Fruit fly (Drosophila melanogaster) whole organism, embryonic: Measurements from ENCODE around the gene RpS7.

Experiments used
- Aef1 ChIP-seq: fragments of 200-800 bp; sonication (Bioruptor generic); IDR thresholded peaks from 3 replicates; pipeline ENCODE4 v1.3.6; 2022; ENCODE audit warnings: missing biosample characterization, missing genetic modification characterization
- Atf3 ChIP-seq: fragments of 200-800 bp; sonication (Bioruptor generic); optimal IDR thresholded peaks from 3 replicates; lab custom pipeline; 2016; ENCODE audit warnings: missing biosample characterization, missing genetic modification characterization
- CG11398 ChIP-seq: fragments of 200-800 bp; sonication (Bioruptor generic); optimal IDR thresholded peaks from 2 replicates; lab custom pipeline; 2016; ENCODE audit warnings: missing biosample characterization, missing genetic modification characterization
- CG15073 ChIP-seq: fragments of 200-800 bp; sonication (Bioruptor generic); optimal IDR thresholded peaks from 2 replicates; lab custom pipeline; 2016; ENCODE audit warnings: missing biosample characterization, missing genetic modification characterization
- CG17359 ChIP-seq: fragments of 200-800 bp; sonication (Bioruptor generic); optimal IDR thresholded peaks from 3 replicates; lab custom pipeline; 2018; ENCODE audit warnings: missing biosample characterization, mild to moderate bottlenecking, missing genetic modification characterization, moderate library complexity
- CG17802 ChIP-seq: fragments of 200-800 bp; sonication (Bioruptor generic); optimal IDR thresholded peaks from 2 replicates; lab custom pipeline; 2018; ENCODE audit warnings: missing biosample characterization, mild to moderate bottlenecking, missing genetic modification characterization, moderate library complexity
- CG1792 ChIP-seq: fragments of 200-800 bp; sonication (Bioruptor generic); optimal IDR thresholded peaks from 2 replicates; lab custom pipeline; 2016; ENCODE audit warnings: missing biosample characterization, missing genetic modification characterization
- CG30020 ChIP-seq: fragments of 200-800 bp; optimal IDR thresholded peaks from 2 replicates; lab custom pipeline; 2019; ENCODE audit warnings: missing biosample characterization, mild to moderate bottlenecking, missing genetic modification characterization, moderate library complexity
- CG3163 ChIP-seq: fragments of 200-800 bp; sonication (Bioruptor generic); optimal IDR thresholded peaks from 3 replicates; lab custom pipeline; 2016; ENCODE audit warnings: missing biosample characterization, missing genetic modification characterization
- CG4282 ChIP-seq: fragments of 200-800 bp; sonication (Bioruptor generic); optimal IDR thresholded peaks from 2 replicates; lab custom pipeline; 2016; ENCODE audit warnings: missing biosample characterization, missing genetic modification characterization
- CG4360 ChIP-seq: fragments of 200-800 bp; sonication (Bioruptor generic); IDR thresholded peaks from 2 replicates; pipeline ENCODE4 v1.3.6; 2022; ENCODE audit warnings: missing biosample characterization, missing genetic modification characterization
- CG6689 ChIP-seq: fragments of 200-800 bp; sonication (Bioruptor generic); IDR thresholded peaks from 2 replicates; pipeline ENCODE4 v1.3.6; 2022; ENCODE audit warnings: missing biosample characterization, missing genetic modification characterization
- CG7786 ChIP-seq: fragments of 200-800 bp; sonication (Bioruptor generic); optimal IDR thresholded peaks from 2 replicates; lab custom pipeline; 2016; ENCODE audit warnings: missing biosample characterization, missing genetic modification characterization
- CG7987 ChIP-seq: fragments of 200-800 bp; sonication (Bioruptor generic); optimal IDR thresholded peaks from 2 replicates; lab custom pipeline; 2018; ENCODE audit warnings: missing biosample characterization, mild to moderate bottlenecking, missing genetic modification characterization, moderate library complexity
- CG8944 ChIP-seq: fragments of 200-800 bp; sonication (Bioruptor generic); optimal IDR thresholded peaks from 3 replicates; lab custom pipeline; 2016; ENCODE audit warnings: missing biosample characterization, missing genetic modification characterization
- CG9797 ChIP-seq: fragments of 200-800 bp; sonication (Bioruptor generic); optimal IDR thresholded peaks from 3 replicates; lab custom pipeline; 2018; ENCODE audit warnings: missing biosample characterization, mild to moderate bottlenecking, missing genetic modification characterization
- Dbx ChIP-seq: fragments of 200-800 bp; sonication (Bioruptor generic); IDR thresholded peaks from 3 replicates; pipeline ENCODE4 v1.3.6; 2022; ENCODE audit warnings: missing biosample characterization, missing genetic modification characterization
- Deaf1 ChIP-seq: fragments of 200-800 bp; optimal IDR thresholded peaks from 3 replicates; lab custom pipeline; 2019; ENCODE audit warnings: missing biosample characterization, mild to moderate bottlenecking, missing genetic modification characterization, moderate library complexity
- Gug ChIP-seq: fragments of 200-800 bp; sonication (Bioruptor generic); IDR thresholded peaks from 4 replicates; pipeline ENCODE4 v1.3.6; 2022; ENCODE audit warnings: missing biosample characterization, missing genetic modification characterization
- H15 ChIP-seq: fragments of 200-800 bp; sonication (Bioruptor generic); IDR thresholded peaks from 3 replicates; pipeline ENCODE4 v1.3.6; 2022; ENCODE audit warnings: missing biosample characterization, missing genetic modification characterization
- Hand ChIP-seq: fragments of 200-800 bp; sonication (Bioruptor generic); optimal IDR thresholded peaks from 2 replicates; lab custom pipeline; 2017; ENCODE audit warnings: mild to moderate bottlenecking, missing biosample characterization, missing genetic modification reagents, missing genetic modification characterization
- Hey ChIP-seq: fragments of 200-800 bp; sonication (Bioruptor generic); optimal IDR thresholded peaks from 3 replicates; lab custom pipeline; 2018; ENCODE audit warnings: missing biosample characterization, mild to moderate bottlenecking, missing genetic modification characterization
- Hr78 ChIP-seq, 2 experiments: fragments of 200-800 bp in 1 of 2; fragments of >200 bp in 1 of 2; sonication (Bioruptor generic) in 1 of 2; optimal IDR thresholded peaks; 2 replicates each; lab custom pipeline; 2017 to 2019; ENCODE audit warnings: missing biosample characterization in 2 of 2, missing genetic modification characterization in 2 of 2, mild to moderate bottlenecking in 1 of 2, moderate library complexity in 1 of 2
- Jarid2 ChIP-seq: fragments of 200-800 bp; sonication (Bioruptor generic); optimal IDR thresholded peaks from 3 replicates; lab custom pipeline; 2017; ENCODE audit warnings: mild to moderate bottlenecking, missing biosample characterization, missing genetic modification reagents, missing genetic modification characterization
- Oaz ChIP-seq: fragments of 200-800 bp; sonication (Bioruptor generic); IDR thresholded peaks from 2 replicates; pipeline ENCODE4 v1.3.6; 2022; ENCODE audit warnings: missing biosample characterization, missing genetic modification characterization
- Poxn ChIP-seq: fragments of 200-800 bp; sonication (Bioruptor generic); IDR thresholded peaks from 2 replicates; pipeline ENCODE4 v1.3.6; 2022; ENCODE audit warnings: missing biosample characterization, missing genetic modification characterization
- Stat92E ChIP-seq, 3 experiments: fragments of >200 bp in 2 of 3; fragments of 200-800 bp in 1 of 3; sonication (Bioruptor generic) in 1 of 3; optimal IDR thresholded peaks; 2 replicates each; lab custom pipeline; 2017 to 2019; ENCODE audit warnings: missing biosample characterization in 3 of 3, missing genetic modification characterization in 3 of 3, mild to moderate bottlenecking in 1 of 3, moderate library complexity in 1 of 3
- bbx ChIP-seq: fragments of 200-800 bp; sonication (Bioruptor generic); IDR thresholded peaks from 2 replicates; pipeline ENCODE4 v1.3.6; 2022; ENCODE audit warnings: missing biosample characterization, missing genetic modification characterization; ENCODE audit not compliant: partially characterized antibody
- br ChIP-seq: fragments of >200 bp; optimal IDR thresholded peaks from 2 replicates; lab custom pipeline; 2017
- cas ChIP-seq: fragments of 200-800 bp; sonication (Bioruptor generic); IDR thresholded peaks from 2 replicates; pipeline ENCODE4 v1.3.6; 2022; ENCODE audit warnings: missing biosample characterization, missing genetic modification characterization
- crol ChIP-seq: fragments of 200-800 bp; sonication (Bioruptor generic); IDR thresholded peaks from 2 replicates; pipeline ENCODE4 v1.3.6; 2022; ENCODE audit warnings: missing biosample characterization, missing genetic modification characterization
- emc ChIP-seq: fragments of 200-800 bp; sonication (Bioruptor generic); optimal IDR thresholded peaks from 2 replicates; lab custom pipeline; 2016; ENCODE audit warnings: missing biosample characterization, missing genetic modification characterization
- gfzf ChIP-seq: fragments of 200-800 bp; sonication (Bioruptor generic); optimal IDR thresholded peaks from 2 replicates; lab custom pipeline; 2016; ENCODE audit warnings: missing biosample characterization, mild to moderate bottlenecking, missing genetic modification characterization, moderate library complexity
- gt ChIP-seq: fragments of 200-800 bp; sonication (Bioruptor generic); IDR thresholded peaks from 2 replicates; pipeline ENCODE4 v1.3.6; 2022; ENCODE audit warnings: missing biosample characterization, missing genetic modification characterization
- h ChIP-seq: fragments of >200 bp; optimal IDR thresholded peaks from 2 replicates; lab custom pipeline; 2017
- insv ChIP-seq, 2 experiments: fragments of 200-800 bp; sonication (Bioruptor generic); optimal IDR thresholded peaks; 3 replicates each; lab custom pipeline; 2016 to 2018; ENCODE audit warnings: missing biosample characterization in 2 of 2, missing genetic modification characterization in 2 of 2
- jigr1 ChIP-seq: fragments of 200-800 bp; sonication (Bioruptor generic); IDR thresholded peaks from 3 replicates; pipeline ENCODE4 v1.3.6; 2022; ENCODE audit warnings: missing biosample characterization, missing genetic modification characterization
- kay ChIP-seq: fragments of 200-800 bp; sonication (Bioruptor generic); optimal IDR thresholded peaks from 2 replicates; lab custom pipeline; 2016; ENCODE audit warnings: missing biosample characterization, missing genetic modification characterization
- lab ChIP-seq: fragments of 200-800 bp; sonication (Bioruptor generic); optimal IDR thresholded peaks from 3 replicates; lab custom pipeline; 2017; ENCODE audit warnings: missing biosample characterization, missing genetic modification characterization, mild to moderate bottlenecking, moderate library complexity, missing genetic modification reagents
- mam ChIP-seq: fragments of 200-800 bp; sonication (Bioruptor generic); optimal IDR thresholded peaks from 3 replicates; lab custom pipeline; 2016; ENCODE audit warnings: missing biosample characterization, missing genetic modification characterization
- mld ChIP-seq: fragments of 200-800 bp; sonication (Bioruptor generic); IDR thresholded peaks from 3 replicates; pipeline ENCODE4 v1.3.6; 2022; ENCODE audit warnings: missing biosample characterization, missing genetic modification characterization; ENCODE audit not compliant: partially characterized antibody
- prd ChIP-seq, 3 experiments: fragments of >200 bp in 2 of 3; fragments of 200-800 bp in 1 of 3; sonication (Bioruptor generic) in 1 of 3; optimal IDR thresholded peaks in 2 of 3; IDR thresholded peaks in 1 of 3; 2 replicates in 2 of 3; 3 replicates in 1 of 3; pipeline versions ENCODE4 v1.3.6 to Lab custom; 2017 to 2022; ENCODE audit warnings: missing biosample characterization in 1 of 3, missing genetic modification characterization in 1 of 3
- ranshi ChIP-seq: fragments of 200-800 bp; sonication (Bioruptor generic); IDR thresholded peaks from 2 replicates; pipeline ENCODE4 v1.3.6; 2022; ENCODE audit warnings: missing biosample characterization, missing genetic modification characterization
- ro ChIP-seq: fragments of 200-800 bp; sonication (Bioruptor generic); IDR thresholded peaks from 2 replicates; pipeline ENCODE4 v1.3.6; 2022; ENCODE audit warnings: missing biosample characterization, missing genetic modification characterization
- row ChIP-seq: fragments of 200-800 bp; sonication (Bioruptor generic); IDR thresholded peaks from 3 replicates; pipeline ENCODE4 v1.3.6; 2022; ENCODE audit warnings: missing biosample characterization, missing genetic modification characterization
- sens ChIP-seq: fragments of 200-800 bp; sonication (Bioruptor generic); peaks from one replicate; lab custom pipeline; 2016; ENCODE audit warnings: missing biosample characterization, missing genetic modification characterization
- tgo ChIP-seq: fragments of 200-800 bp; sonication (Bioruptor generic); IDR thresholded peaks from 3 replicates; pipeline ENCODE4 v1.3.6; 2022; ENCODE audit warnings: missing biosample characterization, missing genetic modification characterization
- vnd ChIP-seq: fragments of 200-800 bp; sonication (Bioruptor generic); IDR thresholded peaks from 3 replicates; pipeline ENCODE4 v1.3.6; 2022; ENCODE audit warnings: missing biosample characterization, missing genetic modification characterization; ENCODE audit not compliant: partially characterized antibody

RpS7 gene

DNA sequence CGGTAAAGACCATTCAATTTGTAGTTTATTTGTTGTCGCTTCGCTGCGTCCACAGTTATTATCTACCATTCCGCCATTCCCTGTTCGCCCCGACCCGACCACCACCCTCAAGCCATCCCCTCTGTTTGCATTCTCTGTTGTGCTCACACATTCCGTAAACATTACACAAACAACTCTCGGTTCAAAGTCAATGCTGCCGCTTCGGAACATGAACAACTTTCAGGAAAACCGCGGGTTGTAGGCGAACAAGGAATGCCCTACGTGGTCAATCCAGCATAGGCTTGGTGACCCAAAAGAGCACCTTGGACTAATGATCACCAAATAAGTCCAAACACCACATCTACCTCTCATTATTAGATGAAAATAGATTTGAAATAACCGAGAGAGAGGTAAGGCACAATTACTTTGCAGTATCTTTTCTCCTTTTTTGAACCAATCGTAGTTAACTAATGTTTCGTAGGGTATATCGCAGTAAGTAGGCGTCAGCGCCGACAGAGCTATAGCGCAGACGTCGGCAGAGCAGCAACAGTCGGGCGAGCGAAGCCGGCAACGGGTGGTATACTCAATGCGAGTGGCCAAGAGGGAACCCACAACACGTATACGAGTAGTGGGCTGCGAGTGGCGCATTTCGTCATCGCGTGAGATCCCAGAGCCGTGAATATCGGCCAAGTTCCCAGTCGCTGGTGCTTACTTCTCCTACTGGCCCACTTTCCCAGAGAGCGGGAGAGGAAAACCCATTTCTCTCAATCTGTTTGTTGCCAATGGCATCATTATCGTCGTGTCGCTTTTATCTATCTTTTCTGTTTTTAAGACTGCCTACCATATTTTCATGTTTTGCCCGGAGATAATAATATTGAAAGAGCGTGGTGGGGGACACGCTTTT lies 5.5 kb downstream of the RpS7 start (continued):
- TF ChIP-seq Stat92E (GFP tag; optimal IDR thresholded peaks at IDR 0.05; lab: Kevin White, UChicago) (peak in 1 of 3 experiments; percentile 86), Poxn (peak; percentile 74; the same call in 1 of the 2 replicates), insv (GFP tag; optimal IDR thresholded peaks at IDR 0.05; lab: Kevin White, UChicago) (peak in 1 of 2 experiments; percentile 8), Atf3 (GFP tag; lab: Kevin White, UChicago) (peak; percentile 85), CG7987 (GFP tag; lab: Kevin White, UChicago) (peak; percentile 88), Hey (peak; percentile 60), CG15073 (peak; percentile 44), sens (GFP tag; lab: Kevin White, UChicago) (peak; percentile 100), gt (GFP tag; lab: Robert Waterston, UW) (peak; percentile 78), CG1792 (GFP tag; lab: Kevin White, UChicago) (peak; percentile 98), ro (peak; percentile 85), Gug (peak; percentile 94), tgo (GFP tag; lab: Robert Waterston, UW) (peak; percentile 92), Hr78 (GFP tag; optimal IDR thresholded peaks at IDR 0.05; lab: Kevin White, UChicago) (peak in 1 of 2 experiments; percentile 96), CG6689 (GFP tag; lab: Robert Waterston, UW) (peak; percentile 95), CG30020 (tag; lab: Kevin White, UChicago) (peak; percentile 76), Deaf1 (tag; lab: Kevin White, UChicago) (peak; percentile 83), Aef1 (peak; percentile 98), CG17359 (tag; lab: Kevin White, UChicago) (peak; percentile 98), Oaz (peak; percentile 94), ranshi (GFP tag; lab: Robert Waterston, UW) (peak; percentile 98), Hand (peak; percentile 85), mld (GFP tag; lab: Robert Waterston, UW) (no peak), br (no peak), CG7786 (peak; percentile 96), jigr1 (GFP tag; lab: Robert Waterston, UW) (peak; percentile 92), row (GFP tag; lab: Robert Waterston, UW) (peak; percentile 99), vnd (GFP tag; lab: Robert Waterston, UW) (no peak), gfzf (GFP tag; lab: Kevin White, UChicago) (peak; percentile 25), lab (GFP tag; lab: Kevin White, UChicago) (peak; percentile 98), CG3163 (GFP tag; lab: Kevin White, UChicago) (peak; percentile 80), CG11398 (GFP tag; lab: Kevin White, UChicago) (peak; percentile 93), crol (peak; percentile 100), CG17802 (tag; lab: Kevin White, UChicago) (peak; percentile 87), Jarid2 (GFP tag; lab: Kevin White, UChicago) (peak; percentile 77), cas (GFP tag; lab: Robert Waterston, UW) (peak; percentile 70), CG4360 (GFP tag; lab: Robert Waterston, UW) (peak; percentile 18; the same call in 1 of the 2 replicates), mam (peak; percentile 98), emc (GFP tag; lab: Kevin White, UChicago) (peak; percentile 97), h (lab: Kevin White, UChicago) (no peak), CG8944 (GFP tag; lab: Kevin White, UChicago) (peak; percentile 98), kay (GFP tag; lab: Kevin White, UChicago) (peak; percentile 90), bbx (GFP tag; lab: Robert Waterston, UW) (0 out of 2 replicates have a peak, but pooled peaks have one; percentile 26), Dbx (GFP tag; lab: Robert Waterston, UW) (peak; percentile 97), prd (optimal IDR thresholded peaks at IDR 0.05; lab: Kevin White, UChicago) (no peak), prd (GFP tag; IDR thresholded peaks at IDR 0.05; lab: Robert Waterston, UW) (peak; percentile 95), H15 (GFP tag; lab: Robert Waterston, UW) (peak; percentile 79; the same call in 2 of the 3 replicates), CG4282 (GFP tag; lab: Kevin White, UChicago) (peak; percentile 82), CG9797 (peak; percentile 54)
